Fruit fly (Drosophila melanogaster): ENCODE measurements around the gene nudC.

DNA sequence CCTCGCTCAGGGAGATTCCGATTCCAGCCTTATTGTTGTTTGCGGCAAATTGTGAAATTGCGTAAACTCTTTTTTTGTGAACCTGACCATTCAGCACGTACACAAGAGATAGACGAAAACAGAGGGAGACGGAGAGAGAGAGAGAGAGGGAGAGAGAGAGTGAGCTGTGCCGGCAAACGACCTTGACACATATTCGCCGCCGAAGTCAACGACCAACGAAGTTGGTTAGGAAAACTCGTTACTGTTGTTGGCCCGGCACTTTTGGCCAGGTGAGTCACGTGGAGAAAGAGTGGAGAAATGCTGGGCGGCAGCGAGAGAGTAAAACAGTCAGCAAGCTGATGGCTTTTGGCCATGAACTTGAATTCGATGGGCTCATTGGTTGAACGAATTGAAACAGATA, 25.2 kb downstream of the nudC start:
- TF ChIP-seq CG11902 (GFP tag; optimal IDR thresholded peaks at IDR 0.05) (no peak), CG10669 (GFP tag; optimal IDR thresholded peaks at IDR 0.05) (no peak), eg (GFP tag; IDR thresholded peaks at IDR 0.05) (no peak)

Data from whole organism, prepupa.